Worm (Caenorhabditis elegans): ENCODE results near the gene Y61A9LA.4.
"Not testable (repeated sequence)": the region's sequence is repeated elsewhere in the genome, so short reads cannot be mapped to it uniquely, and the experiment has no call there.

Y61A9LA.4 gene

ce11 chrV:4560441-4560840 is at the start of gene Y61A9LA.4:
Gene Y61A9LA.4, plus strand, starts transcription at chrV:4560741.
- not testable (repeated sequence) for TF ChIP-seq pha-4 (tag; optimal IDR thresholded peaks at IDR 0.05); ceh-45 (GFP tag; IDR thresholded peaks at IDR 0.05); mec-3 (tag; optimal IDR thresholded peaks at IDR 0.05; ENCODE audit: borderline replicate concordance)

ce11 chrV:4512733-4513132 is 47.8 kb upstream of the Y61A9LA.4 start, which contains the start of gene T28F12.1:
Gene T28F12.1, plus strand, starts transcription at chrV:4513033.
- TF ChIP-seq C38D4.7 (GFP tag; optimal IDR thresholded peaks at IDR 0.05) (no peak), ceh-22 (tag; optimal IDR thresholded peaks at IDR 0.05) (no peak), dmd-4 (tag; optimal IDR thresholded peaks at IDR 0.05; ENCODE audit: borderline replicate concordance) (no peak), fax-1 (tag; optimal IDR thresholded peaks at IDR 0.05) (no peak), ceh-24 (tag; optimal IDR thresholded peaks at IDR 0.05) (no peak), eyg-1 (tag; optimal IDR thresholded peaks at IDR 0.05) (no peak), hlh-30 (tag; optimal IDR thresholded peaks at IDR 0.05; ENCODE audit: insufficient read depth) (no peak), K09A11.1 (tag; optimal IDR thresholded peaks at IDR 0.05; ENCODE audit: insufficient read depth) (no peak), ets-4 (tag; optimal IDR thresholded peaks at IDR 0.05) (no peak), lin-11 (tag; optimal IDR thresholded peaks at IDR 0.05) (no peak), tbx-7 (tag; optimal IDR thresholded peaks at IDR 0.05) (no peak), pha-4 (tag; optimal IDR thresholded peaks at IDR 0.05) (no peak), fkh-10 (GFP tag; optimal IDR thresholded peaks at IDR 0.05) (no peak), ceh-30 (tag; optimal IDR thresholded peaks at IDR 0.05) (no peak), nfya-1 (tag; optimal IDR thresholded peaks at IDR 0.05) (no peak)

- TF ChIP-seq eyg-1 (tag; optimal IDR thresholded peaks at IDR 0.05) (no peak), syd-9 (tag; optimal IDR thresholded peaks at IDR 0.05) (no peak), C38D4.7 (GFP tag; optimal IDR thresholded peaks at IDR 0.05) (no peak)
These were observed 41.9 kb upstream of the Y61A9LA.4 start for ce11 chrV:4518657-4519056.

- TF ChIP-seq hlh-15 (tag; optimal IDR thresholded peaks at IDR 0.05) (no peak), ttx-3 (tag; optimal IDR thresholded peaks at IDR 0.05) (no peak), ref-2 (tag; optimal IDR thresholded peaks at IDR 0.05) (no peak), pqm-1 (tag; optimal IDR thresholded peaks at IDR 0.05) (no peak), elt-2 (tag; optimal IDR thresholded peaks at IDR 0.05) (no peak), npax-4 (tag; optimal IDR thresholded peaks at IDR 0.05) (no peak), tbx-2 (tag; optimal IDR thresholded peaks at IDR 0.05) (no peak), fkh-6 (tag; optimal IDR thresholded peaks at IDR 0.05) (no peak), pros-1 (tag; optimal IDR thresholded peaks at IDR 0.05) (no peak), lin-11 (tag; optimal IDR thresholded peaks at IDR 0.05) (no peak), T23F11.4 (GFP tag; optimal IDR thresholded peaks at IDR 0.05) (no peak), C08G9.2 (tag; optimal IDR thresholded peaks at IDR 0.05) (no peak), ceh-19 (GFP tag; optimal IDR thresholded peaks at IDR 0.05) (no peak), dve-1 (tag; optimal IDR thresholded peaks at IDR 0.05) (no peak), eyg-1 (tag; optimal IDR thresholded peaks at IDR 0.05) (no peak), K09A11.1 (tag; optimal IDR thresholded peaks at IDR 0.05; ENCODE audit: insufficient read depth) (no peak), unc-55 (GFP tag; optimal IDR thresholded peaks at IDR 0.05) (no peak), syd-9 (tag; optimal IDR thresholded peaks at IDR 0.05) (no peak)
These were observed 37.2 kb upstream of the Y61A9LA.4 start for ce11 chrV:4523312-4523711.

ce11 chrV:4523844-4524243 is 36.7 kb upstream of the Y61A9LA.4 start:
- TF ChIP-seq ets-4 (tag; optimal IDR thresholded peaks at IDR 0.05) (no peak), unc-86 (tag; optimal IDR thresholded peaks at IDR 0.05) (no peak), unc-55 (GFP tag; optimal IDR thresholded peaks at IDR 0.05) (peak; percentile 74), lim-6 (tag; optimal IDR thresholded peaks at IDR 0.05) (no peak), pax-1 (tag; optimal IDR thresholded peaks at IDR 0.05) (no peak), dve-1 (tag; optimal IDR thresholded peaks at IDR 0.05) (no peak), hlh-30 (tag; optimal IDR thresholded peaks at IDR 0.05; ENCODE audit: insufficient read depth) (peak; percentile 48), ceh-2 (tag; optimal IDR thresholded peaks at IDR 0.05) (no peak), C38D4.7 (GFP tag; optimal IDR thresholded peaks at IDR 0.05) (no peak), ceh-18 (tag; optimal IDR thresholded peaks at IDR 0.05) (peak; percentile 50), nfya-1 (tag; optimal IDR thresholded peaks at IDR 0.05) (no peak), K09A11.1 (tag; optimal IDR thresholded peaks at IDR 0.05; ENCODE audit: insufficient read depth) (no peak), tbx-2 (tag; optimal IDR thresholded peaks at IDR 0.05) (no peak), rnt-1 (tag; optimal IDR thresholded peaks at IDR 0.05) (peak; percentile 10), hlh-8 (tag; optimal IDR thresholded peaks at IDR 0.05) (no peak)

All from whole organism, late embryonic.